Fruit fly (Drosophila melanogaster) whole organism, embryonic: ENCODE measurements around the gene Oatp74D.

Source experiments
- Abd-B ChIP-seq: fragments of 200-800 bp; sonication (Bioruptor generic); optimal IDR thresholded peaks from 2 replicates; lab custom pipeline; 2018; ENCODE audit warnings: missing biosample characterization, mild to moderate bottlenecking, missing genetic modification characterization, moderate library complexity
- Atf6 ChIP-seq: fragments of 200-800 bp; sonication (Bioruptor generic); IDR thresholded peaks from 2 replicates; pipeline ENCODE4 v1.3.6; 2022; ENCODE audit warnings: missing biosample characterization, missing genetic modification characterization
- CG10147 ChIP-seq: fragments of 200-800 bp; sonication (Bioruptor generic); optimal IDR thresholded peaks from 2 replicates; lab custom pipeline; 2019; ENCODE audit warnings: missing biosample characterization, mild to moderate bottlenecking, missing genetic modification characterization, moderate library complexity
- CG10209 ChIP-seq: fragments of 200-800 bp; sonication (Bioruptor generic); optimal IDR thresholded peaks from 3 replicates; lab custom pipeline; 2017; ENCODE audit warnings: missing biosample characterization, mild to moderate bottlenecking, missing genetic modification characterization, missing genetic modification reagents
- CG11093 ChIP-seq: fragments of 200-800 bp; sonication (Bioruptor generic); IDR thresholded peaks from 3 replicates; pipeline ENCODE4 v1.3.6; 2022; ENCODE audit warnings: missing biosample characterization, missing genetic modification characterization
- CG1233 ChIP-seq: fragments of 200-800 bp; sonication (Bioruptor generic); optimal IDR thresholded peaks from 4 replicates; lab custom pipeline; 2018; ENCODE audit warnings: missing biosample characterization, mild to moderate bottlenecking, missing genetic modification characterization
- CG12769 ChIP-seq: fragments of 200-800 bp; sonication (Bioruptor generic); optimal IDR thresholded peaks from 2 replicates; lab custom pipeline; 2019; ENCODE audit warnings: missing biosample characterization, mild to moderate bottlenecking, missing genetic modification characterization, moderate library complexity
- CG13424 ChIP-seq: fragments of 200-800 bp; sonication (Bioruptor generic); optimal IDR thresholded peaks from 2 replicates; lab custom pipeline; 2019; ENCODE audit warnings: missing biosample characterization, mild to moderate bottlenecking, missing genetic modification characterization, moderate library complexity
- CG15011 ChIP-seq: fragments of 200-800 bp; sonication (Bioruptor generic); optimal IDR thresholded peaks from 3 replicates; lab custom pipeline; 2018; ENCODE audit warnings: missing biosample characterization, mild to moderate bottlenecking, missing genetic modification characterization
- CG15479 ChIP-seq: fragments of 200-800 bp; sonication (Bioruptor generic); optimal IDR thresholded peaks from 3 replicates; lab custom pipeline; 2019; ENCODE audit warnings: missing biosample characterization, mild to moderate bottlenecking, missing genetic modification characterization, moderate library complexity
- CG1647 ChIP-seq: fragments of 200-800 bp; sonication (Bioruptor generic); optimal IDR thresholded peaks from 3 replicates; lab custom pipeline; 2016; ENCODE audit warnings: missing biosample characterization, missing genetic modification characterization
- CG17385 ChIP-seq: fragments of 200-800 bp; sonication (Bioruptor generic); optimal IDR thresholded peaks from 3 replicates; lab custom pipeline; 2018; ENCODE audit warnings: missing biosample characterization, mild to moderate bottlenecking, missing genetic modification characterization
- CG17802 ChIP-seq: fragments of 200-800 bp; sonication (Bioruptor generic); optimal IDR thresholded peaks from 2 replicates; lab custom pipeline; 2018; ENCODE audit warnings: missing biosample characterization, mild to moderate bottlenecking, missing genetic modification characterization, moderate library complexity
- CG18262 ChIP-seq: fragments of 200-800 bp; optimal IDR thresholded peaks from 3 replicates; lab custom pipeline; 2019; ENCODE audit warnings: missing biosample characterization, mild to moderate bottlenecking, missing genetic modification characterization, moderate library complexity
- CG2120 ChIP-seq: fragments of 200-800 bp; sonication (Bioruptor generic); optimal IDR thresholded peaks from 3 replicates; lab custom pipeline; 2016; ENCODE audit warnings: missing biosample characterization, missing genetic modification characterization
- CG34224 ChIP-seq: fragments of 200-800 bp; sonication (Bioruptor generic); IDR thresholded peaks from 3 replicates; pipeline ENCODE4 v1.3.6; 2022; ENCODE audit warnings: missing biosample characterization, missing genetic modification characterization; ENCODE audit not compliant: partially characterized antibody
- CG6765 ChIP-seq: fragments of 200-800 bp; sonication (Bioruptor generic); optimal IDR thresholded peaks from 3 replicates; lab custom pipeline; 2017; ENCODE audit warnings: missing biosample characterization, mild to moderate bottlenecking, missing genetic modification characterization
- CG8089 ChIP-seq: fragments of 200-800 bp; sonication (Bioruptor generic); optimal IDR thresholded peaks from 3 replicates; lab custom pipeline; 2016; ENCODE audit warnings: missing biosample characterization, missing genetic modification characterization
- CG8388 ChIP-seq: fragments of 200-800 bp; sonication (Bioruptor generic); optimal IDR thresholded peaks from 2 replicates; lab custom pipeline; 2019; ENCODE audit warnings: missing biosample characterization, mild to moderate bottlenecking, missing genetic modification characterization, moderate library complexity
- CG9215 ChIP-seq: fragments of 200-800 bp; sonication (Bioruptor generic); IDR thresholded peaks from 2 replicates; pipeline ENCODE4 v1.3.6; 2022; ENCODE audit warnings: missing biosample characterization, missing genetic modification characterization
- CG9437 ChIP-seq: fragments of 200-800 bp; sonication (Bioruptor generic); optimal IDR thresholded peaks from 2 replicates; lab custom pipeline; 2018; ENCODE audit warnings: missing biosample characterization, mild to moderate bottlenecking, missing genetic modification characterization
- D19A ChIP-seq: fragments of 200-800 bp; optimal IDR thresholded peaks from 3 replicates; lab custom pipeline; 2019; ENCODE audit warnings: missing biosample characterization, mild to moderate bottlenecking, missing genetic modification characterization, moderate library complexity
- ERR ChIP-seq: fragments of 200-800 bp; sonication (Bioruptor generic); optimal IDR thresholded peaks from 2 replicates; lab custom pipeline; 2016; ENCODE audit warnings: missing biosample characterization, missing genetic modification characterization
- HLH3B ChIP-seq: fragments of 200-800 bp; sonication (Bioruptor generic); IDR thresholded peaks from 2 replicates; pipeline ENCODE4 v1.3.6; 2022; ENCODE audit warnings: missing biosample characterization, missing genetic modification characterization
- Hmr ChIP-seq: fragments of 200-800 bp; sonication (Bioruptor generic); optimal IDR thresholded peaks from 3 replicates; lab custom pipeline; 2017; ENCODE audit warnings: mild to moderate bottlenecking, missing biosample characterization, missing genetic modification reagents, missing genetic modification characterization
- Hr3 ChIP-seq: fragments of 200-800 bp; sonication (Bioruptor generic); optimal IDR thresholded peaks from 3 replicates; lab custom pipeline; 2016; ENCODE audit warnings: missing biosample characterization, missing genetic modification characterization
- Hr39 ChIP-seq: fragments of >200 bp; optimal IDR thresholded peaks from 2 replicates; lab custom pipeline; 2017
- Myb ChIP-seq: fragments of 200-800 bp; sonication (Bioruptor generic); optimal IDR thresholded peaks from 2 replicates; lab custom pipeline; 2016; ENCODE audit warnings: missing biosample characterization, missing genetic modification characterization
- Nf-YB ChIP-seq: fragments of 200-800 bp; sonication (Bioruptor generic); optimal IDR thresholded peaks from 3 replicates; lab custom pipeline; 2019; ENCODE audit warnings: missing biosample characterization, mild to moderate bottlenecking, missing genetic modification characterization, moderate library complexity
- Nf-YC ChIP-seq: fragments of 200-800 bp; optimal IDR thresholded peaks from 3 replicates; lab custom pipeline; 2019; ENCODE audit warnings: missing biosample characterization, mild to moderate bottlenecking, missing genetic modification characterization, moderate library complexity
- Sox102F ChIP-seq: fragments of 200-800 bp; sonication (Bioruptor generic); optimal IDR thresholded peaks from 2 replicates; lab custom pipeline; 2018; ENCODE audit warnings: missing biosample characterization, mild to moderate bottlenecking, missing genetic modification characterization, moderate library complexity
- TFAM ChIP-seq: fragments of 200-800 bp; sonication (Bioruptor generic); optimal IDR thresholded peaks from 2 replicates; lab custom pipeline; 2017; ENCODE audit warnings: missing biosample characterization, missing genetic modification characterization, inconsistent platforms
- Usf ChIP-seq: fragments of 200-800 bp; sonication (Bioruptor generic); optimal IDR thresholded peaks from 2 replicates; lab custom pipeline; 2017; ENCODE audit warnings: missing genotype, missing biosample characterization, missing genetic modification characterization
- dm ChIP-seq: fragments of 200-800 bp; sonication (Bioruptor generic); optimal IDR thresholded peaks from 3 replicates; lab custom pipeline; 2016; ENCODE audit warnings: missing biosample characterization, missing genetic modification characterization
- kni ChIP-seq: fragments of 200-800 bp; sonication (Bioruptor generic); optimal IDR thresholded peaks from 3 replicates; lab custom pipeline; 2017; ENCODE audit warnings: mild to moderate bottlenecking, missing biosample characterization, missing genetic modification reagents, missing genetic modification characterization
- lab ChIP-seq: fragments of 200-800 bp; sonication (Bioruptor generic); optimal IDR thresholded peaks from 3 replicates; lab custom pipeline; 2017; ENCODE audit warnings: missing biosample characterization, missing genetic modification characterization, mild to moderate bottlenecking, moderate library complexity, missing genetic modification reagents
- mam ChIP-seq: fragments of 200-800 bp; sonication (Bioruptor generic); optimal IDR thresholded peaks from 3 replicates; lab custom pipeline; 2016; ENCODE audit warnings: missing biosample characterization, missing genetic modification characterization
- mirr ChIP-seq: fragments of 200-800 bp; sonication (Bioruptor generic); optimal IDR thresholded peaks from 3 replicates; lab custom pipeline; 2018; ENCODE audit warnings: missing biosample characterization, mild to moderate bottlenecking, missing genetic modification characterization
- p53 ChIP-seq: fragments of 200-800 bp; sonication (Bioruptor generic); optimal IDR thresholded peaks from 2 replicates; lab custom pipeline; 2016; ENCODE audit warnings: missing biosample characterization, missing genetic modification characterization
- pfk ChIP-seq: fragments of 200-800 bp; sonication (Bioruptor generic); optimal IDR thresholded peaks from 2 replicates; lab custom pipeline; 2018; ENCODE audit warnings: missing biosample characterization, mild to moderate bottlenecking, missing genetic modification characterization, moderate library complexity
- psq ChIP-seq: fragments of 200-800 bp; sonication (Bioruptor generic); optimal IDR thresholded peaks from 2 replicates; lab custom pipeline; 2017; ENCODE audit warnings: missing biosample characterization, missing genetic modification characterization
- pzg ChIP-seq: fragments of 200-800 bp; sonication (Bioruptor generic); optimal IDR thresholded peaks from 3 replicates; lab custom pipeline; 2018; ENCODE audit warnings: missing biosample characterization, mild to moderate bottlenecking, missing genetic modification characterization, moderate library complexity
- salm ChIP-seq: fragments of 200-800 bp; sonication (Bioruptor generic); optimal IDR thresholded peaks from 2 replicates; lab custom pipeline; 2018; ENCODE audit warnings: missing biosample characterization, mild to moderate bottlenecking, missing genetic modification characterization
- sens ChIP-seq: fragments of 200-800 bp; sonication (Bioruptor generic); peaks from one replicate; lab custom pipeline; 2016; ENCODE audit warnings: missing biosample characterization, missing genetic modification characterization
- slou ChIP-seq: fragments of 200-800 bp; sonication (Bioruptor generic); optimal IDR thresholded peaks from 3 replicates; lab custom pipeline; 2016; ENCODE audit warnings: missing biosample characterization, missing genetic modification characterization
- so ChIP-seq: fragments of 200-800 bp; sonication (Bioruptor generic); IDR thresholded peaks from 3 replicates; pipeline ENCODE4 v1.3.6; 2022; ENCODE audit warnings: missing biosample characterization, missing genetic modification characterization
- tio ChIP-seq: fragments of 200-800 bp; sonication (Bioruptor generic); optimal IDR thresholded peaks from 2 replicates; lab custom pipeline; 2017; ENCODE audit warnings: missing biosample characterization, missing genetic modification characterization, inconsistent platforms
- toy ChIP-seq: fragments of 200-800 bp; sonication (Bioruptor generic); IDR thresholded peaks from 2 replicates; pipeline ENCODE4 v1.3.6; 2022; ENCODE audit warnings: missing biosample characterization, missing genetic modification characterization
- zen2 ChIP-seq: fragments of 200-800 bp; sonication (Bioruptor generic); IDR thresholded peaks from 3 replicates; pipeline ENCODE4 v1.3.6; 2022; ENCODE audit warnings: missing biosample characterization, missing genetic modification characterization; ENCODE audit not compliant: partially characterized antibody
- zfh1 ChIP-seq: fragments of 200-800 bp; sonication (Bioruptor generic); IDR thresholded peaks from 3 replicates; pipeline ENCODE4 v1.3.6; 2022; ENCODE audit warnings: missing biosample characterization, missing genetic modification characterization

Oatp74D gene

dm6 chr3L:17513893-17514616 lies 27.1 kb downstream of the Oatp74D start, which contains the start of the genes U4-U6-60K and CG7564 (continued):
- no peak for TF ChIP-seq CG17802 (tag; lab: Kevin White, UChicago)
- TF ChIP-seq so (GFP tag; lab: Robert Waterston, UW): no peak
- TF ChIP-seq HLH3B (GFP tag; lab: Robert Waterston, UW): peak; percentile 13; the same call in 1 of the 2 replicates
- no peak for TF ChIP-seq CG12769 (tag; lab: Kevin White, UChicago)
- peak; percentile 16 for TF ChIP-seq psq
- TF ChIP-seq slou (GFP tag; lab: Kevin White, UChicago): peak; percentile 70
- no peak for TF ChIP-seq Atf6 (GFP tag; lab: Robert Waterston, UW)
- peak; percentile 71 for TF ChIP-seq CG9215 (GFP tag; lab: Robert Waterston, UW)
- no peak for TF ChIP-seq pfk (GFP tag; lab: Kevin White, UChicago)
- TF ChIP-seq tio (GFP tag; lab: Kevin White, UChicago): no peak
- TF ChIP-seq CG15479: no peak
- TF ChIP-seq Sox102F (GFP tag; lab: Kevin White, UChicago): peak; percentile 25
- peak; percentile 28 for TF ChIP-seq CG1233 (GFP tag; lab: Kevin White, UChicago)
- TF ChIP-seq p53: no peak
- TF ChIP-seq Hr3 (GFP tag; lab: Kevin White, UChicago): peak; percentile 81
- peak; percentile 31 for TF ChIP-seq Nf-YB
- TF ChIP-seq CG10209 (GFP tag; lab: Kevin White, UChicago): peak; percentile 72
- no peak for TF ChIP-seq salm (tag; lab: Kevin White, UChicago)
- peak; percentile 66 for TF ChIP-seq CG1647 (GFP tag; lab: Kevin White, UChicago)
- TF ChIP-seq Hmr (GFP tag; lab: Kevin White, UChicago): peak; percentile 72
- peak; percentile 56 for TF ChIP-seq CG13424 (tag; lab: Kevin White, UChicago)
- TF ChIP-seq Myb (GFP tag; lab: Kevin White, UChicago): peak; percentile 65
- TF ChIP-seq TFAM (GFP tag; lab: Kevin White, UChicago): no peak
- peak; percentile 63 for TF ChIP-seq Abd-B
- peak; percentile 53 for TF ChIP-seq pzg
- TF ChIP-seq CG10147 (GFP tag; lab: Kevin White, UChicago): peak; percentile 51
- peak; percentile 55 for TF ChIP-seq Usf (GFP tag; lab: Kevin White, UChicago)
- TF ChIP-seq Hr39 (lab: Kevin White, UChicago): no peak
- TF ChIP-seq CG6765 (GFP tag; lab: Kevin White, UChicago): no peak
- TF ChIP-seq CG18262 (tag; lab: Kevin White, UChicago): peak; percentile 54
- no peak for TF ChIP-seq zfh1
- TF ChIP-seq kni (GFP tag; lab: Kevin White, UChicago): peak; percentile 60
- TF ChIP-seq toy (GFP tag; lab: Robert Waterston, UW): no peak; the same call in 1 of the 2 replicates
- no peak for TF ChIP-seq D19A
- TF ChIP-seq dm (GFP tag; lab: Kevin White, UChicago): peak; percentile 48
- no peak for TF ChIP-seq CG8089
- TF ChIP-seq sens: peak; percentile 90
- TF ChIP-seq CG9437 (GFP tag; lab: Kevin White, UChicago): peak; percentile 77
- TF ChIP-seq CG15011 (GFP tag; lab: Kevin White, UChicago): peak; percentile 42
- peak; percentile 16 for TF ChIP-seq ERR (GFP tag; lab: Kevin White, UChicago)
- peak; percentile 67 for TF ChIP-seq Nf-YC
- TF ChIP-seq CG8388 (GFP tag; lab: Kevin White, UChicago): peak; percentile 19
- TF ChIP-seq CG2120 (GFP tag; lab: Kevin White, UChicago): peak; percentile 81
- no peak for TF ChIP-seq CG11093
- peak; percentile 54 for TF ChIP-seq lab (GFP tag; lab: Kevin White, UChicago)
- TF ChIP-seq mam (GFP tag; lab: Kevin White, UChicago): peak; percentile 69
- TF ChIP-seq CG17385 (GFP tag; lab: Kevin White, UChicago): peak; percentile 42
- TF ChIP-seq mirr (GFP tag; lab: Kevin White, UChicago): no peak
- peak; percentile 80 for TF ChIP-seq CG34224 (GFP tag; lab: Robert Waterston, UW)
- peak; percentile 83 for TF ChIP-seq zen2 (GFP tag; lab: Robert Waterston, UW)
